Fruit fly (Drosophila melanogaster): ENCODE measurements around the gene CG18170.

DNA sequence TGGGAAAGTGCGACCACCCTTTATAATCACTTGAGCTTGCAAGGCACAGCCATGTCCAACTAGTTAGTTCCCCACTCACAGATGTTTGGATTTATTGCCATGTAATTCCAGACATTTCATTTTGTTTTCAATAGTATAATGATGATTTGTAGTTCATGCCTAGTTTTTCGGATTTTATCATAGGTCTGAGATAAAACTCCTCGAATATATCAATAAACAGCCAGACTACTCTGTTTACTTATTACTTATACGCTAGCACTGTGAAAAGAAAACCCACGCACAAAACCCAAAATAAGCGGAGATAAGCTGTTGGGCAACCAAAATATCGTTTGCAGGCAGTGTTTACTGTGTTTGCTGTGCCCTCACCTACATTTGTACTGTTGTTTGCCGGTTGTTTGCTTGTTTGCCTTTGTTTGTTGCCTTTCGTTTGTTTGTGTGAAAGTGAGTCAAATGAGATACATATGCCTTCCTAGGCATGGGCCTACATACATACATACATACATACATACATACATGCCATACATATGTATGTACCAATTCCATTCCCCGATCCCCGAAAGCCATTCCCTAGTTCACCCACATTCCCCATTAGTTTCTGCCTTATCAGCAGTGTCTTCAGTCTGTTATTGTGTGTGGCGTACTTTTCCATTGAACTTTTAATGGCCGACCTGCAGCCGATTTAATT, 23.4 kb upstream of the CG18170 start:
- peak; percentile 69 for TF ChIP-seq EcR (GFP tag; optimal IDR thresholded peaks at IDR 0.05)
- peak; percentile 51 for TF ChIP-seq CG14655 (GFP tag; optimal IDR thresholded peaks at IDR 0.05)
- no peak for TF ChIP-seq rn (GFP tag; IDR thresholded peaks at IDR 0.05)
